Worm (Caenorhabditis elegans): Measurements from ENCODE around the gene uvs-1.

uvs-1 gene

ce11 chrV:7778999-7779398, 25.0 kb downstream of the uvs-1 start:
- TF ChIP-seq ets-4 (GFP tag; optimal IDR thresholded peaks at IDR 0.05) (no peak), Y95B8A.8 (GFP tag; IDR thresholded peaks at IDR 0.05) (no peak), hmg-20 (GFP tag; IDR thresholded peaks at IDR 0.05) (no peak), aptf-3 (GFP tag; IDR thresholded peaks at IDR 0.05) (no peak), hlh-26 (GFP tag; conservative IDR thresholded peaks at IDR 0.05) (no peak), unc-130 (GFP tag; optimal IDR thresholded peaks at IDR 0.05) (peak; percentile 15), madf-10 (tag; optimal IDR thresholded peaks at IDR 0.05) (no peak), B0019.2 (GFP tag; conservative IDR thresholded peaks at IDR 0.05) (no peak), C06A6.2 (GFP tag; conservative IDR thresholded peaks at IDR 0.05) (no peak), nhr-80 (tag; optimal IDR thresholded peaks at IDR 0.05) (no peak), ZK185.1 (tag; optimal IDR thresholded peaks at IDR 0.05; ENCODE audit: poor library complexity, severe bottlenecking) (no peak), nhr-27 (tag; optimal IDR thresholded peaks at IDR 0.05) (no peak), pbrm-1 (GFP tag; IDR thresholded peaks at IDR 0.05) (no peak), hsf-1 (GFP tag; IDR thresholded peaks at IDR 0.05) (peak; percentile 61; the same call in 1 of the 2 replicates), bed-2 (GFP tag; IDR thresholded peaks at IDR 0.05) (no peak), nhr-179 (tag; optimal IDR thresholded peaks at IDR 0.05) (no peak), ekl-4 (GFP tag; IDR thresholded peaks at IDR 0.05) (peak; percentile 44; the same call in 1 of the 2 replicates), T26A5.8 (tag; optimal IDR thresholded peaks at IDR 0.05) (no peak), madf-8 (GFP tag; conservative IDR thresholded peaks at IDR 0.05) (no peak), lag-1 (GFP tag; IDR thresholded peaks at IDR 0.05) (no peak), F52B5.7 (tag; optimal IDR thresholded peaks at IDR 0.05) (no peak), madf-6 (GFP tag; IDR thresholded peaks at IDR 0.05) (peak; percentile 26; the same call in 1 of the 2 replicates), ztf-18 (tag; optimal IDR thresholded peaks at IDR 0.05) (no peak), lin-35 (GFP tag; optimal IDR thresholded peaks at IDR 0.05) (no peak), C17E4.6 (GFP tag; IDR thresholded peaks at IDR 0.05) (peak; percentile 29; the same call in 1 of the 2 replicates), fkh-3 (tag; optimal IDR thresholded peaks at IDR 0.05) (no peak), nfyb-1 (GFP tag; IDR thresholded peaks at IDR 0.05) (no peak), lin-54 (GFP tag; optimal IDR thresholded peaks at IDR 0.05) (no peak), cebp-1 (GFP tag; IDR thresholded peaks at IDR 0.05) (no peak), cebp-1 (tag; optimal IDR thresholded peaks at IDR 0.05) (no peak), F57A8.1 (GFP tag; optimal IDR thresholded peaks at IDR 0.05) (no peak), F49E8.2 (tag; optimal IDR thresholded peaks at IDR 0.05; ENCODE audit: insufficient read depth) (peak; percentile 38), Y56A3A.18 (GFP tag; IDR thresholded peaks at IDR 0.05) (no peak), B0336.3 (GFP tag; IDR thresholded peaks at IDR 0.05) (peak; percentile 52; the same call in 1 of the 2 replicates), ceh-91 (GFP tag; IDR thresholded peaks at IDR 0.05) (peak; percentile 27; the same call in 1 of the 2 replicates), hlh-12 (tag; optimal IDR thresholded peaks at IDR 0.05) (no peak), dpff-1 (tag; optimal IDR thresholded peaks at IDR 0.05) (no peak), snpc-4 (GFP tag; optimal IDR thresholded peaks at IDR 0.05) (no peak), snpc-4 (tag; optimal IDR thresholded peaks at IDR 0.05) (peak in 1 of 4 experiments; percentile 23), ceh-58 (GFP tag; IDR thresholded peaks at IDR 0.05) (no peak), snpc-1.3 (tag; optimal IDR thresholded peaks at IDR 0.05; ENCODE audit: insufficient read depth) (no peak), unc-62 (GFP tag; optimal IDR thresholded peaks at IDR 0.05) (no peak), nfya-2 (GFP tag; IDR thresholded peaks at IDR 0.05) (no peak), ceh-79 (tag; optimal IDR thresholded peaks at IDR 0.05) (no peak), ztf-28 (GFP tag; IDR thresholded peaks at IDR 0.05) (no peak), bed-1 (GFP tag; IDR thresholded peaks at IDR 0.05) (no peak), atf-7 (tag; optimal IDR thresholded peaks at IDR 0.05) (peak; percentile 18), madf-3 (GFP tag; IDR thresholded peaks at IDR 0.05) (no peak), nhr-120 (GFP tag; IDR thresholded peaks at IDR 0.05) (no peak), chd-7 (tag; optimal IDR thresholded peaks at IDR 0.05) (peak; percentile 15)
